Worm (Caenorhabditis elegans) whole organism, late embryonic: Measurements from ENCODE around the gene arcp-1.

Experiments
- C08G9.2 ChIP-seq: sonication (generic microtip); optimal IDR thresholded peaks from 2 replicates; lab custom pipeline; 2016; ENCODE audit warnings: mild to moderate bottlenecking, missing genetic modification characterization, moderate library complexity, missing compliant biosample characterization
- ahr-1 ChIP-seq: sonication (generic microtip); optimal IDR thresholded peaks from 2 replicates; lab custom pipeline; 2016; ENCODE audit warnings: missing genetic modification characterization, missing compliant biosample characterization
- ceh-48 ChIP-seq: sonication (generic microtip); optimal IDR thresholded peaks from 2 replicates; lab custom pipeline; 2016; ENCODE audit warnings: missing genetic modification characterization, inconsistent platforms, missing compliant biosample characterization
- ceh-9 ChIP-seq: sonication (generic microtip); optimal IDR thresholded peaks from 2 replicates; lab custom pipeline; 2016; ENCODE audit warnings: mild to moderate bottlenecking, missing genetic modification characterization, inconsistent platforms, missing compliant biosample characterization
- ets-4 ChIP-seq: sonication (generic microtip); optimal IDR thresholded peaks from 2 replicates; lab custom pipeline; 2016; ENCODE audit warnings: missing genetic modification characterization, missing compliant biosample characterization
- lin-11 ChIP-seq: fragments of 200-800 bp; sonication (Bioruptor generic); optimal IDR thresholded peaks from 2 replicates; lab custom pipeline; 2018; ENCODE audit warnings: mild to moderate bottlenecking, missing genetic modification characterization, missing compliant biosample characterization
- pax-1 ChIP-seq: fragments of 150-350 bp; optimal IDR thresholded peaks from 2 replicates; lab custom pipeline; 2014; ENCODE audit warnings: missing biosample characterization, missing genetic modification characterization
- pqm-1 ChIP-seq: sonication (generic microtip); optimal IDR thresholded peaks from 2 replicates; lab custom pipeline; 2016; ENCODE audit warnings: missing genetic modification characterization, missing compliant biosample characterization
- sox-4 ChIP-seq: sonication (generic microtip); optimal IDR thresholded peaks from 2 replicates; lab custom pipeline; 2017; ENCODE audit warnings: mild to moderate bottlenecking, missing genetic modification characterization, inconsistent platforms, missing compliant biosample characterization
- unc-3 ChIP-seq, 2 experiments: fragments of 200-800 bp in 1 of 2; sonication (Bioruptor generic) in 1 of 2; sonication (generic microtip) in 1 of 2; conservative IDR thresholded peaks in 1 of 2; optimal IDR thresholded peaks in 1 of 2; 2 replicates each; pipeline versions ENCODE4 v1.3.6 to Lab custom; 2016 to 2022; ENCODE audit warnings: missing compliant biosample characterization in 2 of 2, missing genetic modification characterization in 2 of 2, missing genetic modification reagents in 1 of 2

ce11 chrIII:3738331-3738730 lies 20.9 kb downstream of the arcp-1 start:
- TF ChIP-seq unc-3 (GFP tag; conservative IDR thresholded peaks at IDR 0.05; lab: Robert Waterston, UW) (no peak), unc-3 (tag; optimal IDR thresholded peaks at IDR 0.05; lab: Kevin White, UChicago) (no peak), ets-4 (tag; lab: Kevin White, UChicago) (no peak), ceh-48 (tag; lab: Kevin White, UChicago) (no peak), lin-11 (no peak), ahr-1 (tag; lab: Kevin White, UChicago) (no peak), pqm-1 (tag; lab: Kevin White, UChicago) (no peak), C08G9.2 (tag; lab: Kevin White, UChicago) (no peak), sox-4 (tag; lab: Kevin White, UChicago) (no peak), ceh-9 (no peak), pax-1 (tag; lab: Kevin White, UChicago) (no peak)
